Fruit fly (Drosophila melanogaster) whole organism, prepupa: ENCODE measurements around the gene CG5973.
A peak's percentile ranks its signal among the peaks of the same experiment; 100 is the strongest.

Experiments
- CG10631 ChIP-seq: fragments of 200-800 bp; sonication (Bioruptor generic); optimal IDR thresholded peaks from 2 replicates; lab custom pipeline; 2016; ENCODE audit warnings: missing biosample characterization, missing genetic modification characterization
- CG11294 ChIP-seq: fragments of 200-800 bp; sonication (Bioruptor generic); IDR thresholded peaks from 2 replicates; pipeline ENCODE4 v1.3.6; 2022; ENCODE audit warnings: missing biosample characterization, missing genetic modification characterization
- CG11762 ChIP-seq: fragments of 200-800 bp; sonication (Bioruptor generic); optimal IDR thresholded peaks from 3 replicates; lab custom pipeline; 2016; ENCODE audit warnings: missing biosample characterization, missing genetic modification characterization; ENCODE audit not compliant: insufficient read depth
- CG1621 ChIP-seq: fragments of 200-800 bp; sonication (Bioruptor generic); optimal IDR thresholded peaks from 3 replicates; lab custom pipeline; 2018; ENCODE audit warnings: missing biosample characterization, mild to moderate bottlenecking, missing genetic modification characterization
- CG16779 ChIP-seq: fragments of 200-800 bp; sonication (Bioruptor generic); optimal IDR thresholded peaks from 3 replicates; lab custom pipeline; 2017; ENCODE audit warnings: missing biosample characterization, mild to moderate bottlenecking, missing genetic modification characterization
- CG3032 ChIP-seq: fragments of 200-800 bp; optimal IDR thresholded peaks from 2 replicates; lab custom pipeline; 2019; ENCODE audit warnings: missing biosample characterization, mild to moderate bottlenecking, missing genetic modification characterization, moderate library complexity
- CG31627 ChIP-seq: fragments of 200-800 bp; sonication (Bioruptor generic); optimal IDR thresholded peaks from 3 replicates; lab custom pipeline; 2016; ENCODE audit warnings: missing biosample characterization, missing genetic modification characterization
- CG32006 ChIP-seq: fragments of 200-800 bp; sonication (Bioruptor generic); optimal IDR thresholded peaks from 3 replicates; lab custom pipeline; 2017; ENCODE audit warnings: missing biosample characterization, mild to moderate bottlenecking, missing genetic modification characterization
- CG34406 ChIP-seq: fragments of 200-800 bp; sonication (Bioruptor generic); optimal IDR thresholded peaks from 3 replicates; lab custom pipeline; 2016; ENCODE audit warnings: missing biosample characterization, missing genetic modification characterization
- CG3919 ChIP-seq: fragments of 200-800 bp; sonication (Bioruptor generic); optimal IDR thresholded peaks from 3 replicates; lab custom pipeline; 2016; ENCODE audit warnings: missing biosample characterization, missing genetic modification characterization
- CG6163 ChIP-seq: fragments of 200-800 bp; sonication (Bioruptor generic); IDR thresholded peaks from 3 replicates; pipeline ENCODE4 v1.3.6; 2022; ENCODE audit warnings: missing biosample characterization, missing genetic modification characterization
- CG6276 ChIP-seq: fragments of 200-800 bp; sonication (Bioruptor generic); optimal IDR thresholded peaks from 2 replicates; lab custom pipeline; 2017; ENCODE audit warnings: missing biosample characterization, mild to moderate bottlenecking, missing genetic modification characterization
- CG6792 ChIP-seq: fragments of 200-800 bp; sonication (Bioruptor generic); optimal IDR thresholded peaks from 3 replicates; lab custom pipeline; 2016; ENCODE audit warnings: missing biosample characterization, missing genetic modification characterization
- CG6808 ChIP-seq: fragments of 200-800 bp; sonication (Bioruptor generic); optimal IDR thresholded peaks from 3 replicates; lab custom pipeline; 2017; ENCODE audit warnings: missing biosample characterization, missing genetic modification characterization, mild to moderate bottlenecking, moderate library complexity, missing genetic modification reagents
- CG6854 ChIP-seq: fragments of 200-800 bp; sonication (Bioruptor generic); optimal IDR thresholded peaks from 2 replicates; lab custom pipeline; 2017; ENCODE audit warnings: missing biosample characterization, mild to moderate bottlenecking, missing genetic modification characterization
- CG7368 ChIP-seq: fragments of 200-800 bp; sonication (Bioruptor generic); optimal IDR thresholded peaks from 3 replicates; lab custom pipeline; 2016; ENCODE audit warnings: missing biosample characterization, missing genetic modification characterization
- CG8319 ChIP-seq: fragments of 200-800 bp; sonication (Bioruptor generic); optimal IDR thresholded peaks from 3 replicates; lab custom pipeline; 2016; ENCODE audit warnings: missing biosample characterization, missing genetic modification characterization
- CG8632 ChIP-seq: fragments of 200-800 bp; sonication (Bioruptor generic); optimal IDR thresholded peaks from 3 replicates; lab custom pipeline; 2016; ENCODE audit warnings: missing biosample characterization, missing genetic modification characterization
- CG9139 ChIP-seq: fragments of 200-800 bp; sonication (Bioruptor generic); optimal IDR thresholded peaks from 3 replicates; lab custom pipeline; 2017; ENCODE audit warnings: missing biosample characterization, mild to moderate bottlenecking, missing genetic modification characterization
- Eip75B ChIP-seq: fragments of 200-800 bp; sonication (Bioruptor generic); optimal IDR thresholded peaks from 3 replicates; lab custom pipeline; 2016; ENCODE audit warnings: missing biosample characterization, missing genetic modification characterization
- Eip78C ChIP-seq: fragments of 200-800 bp; sonication (Bioruptor generic); peaks from one replicate; lab custom pipeline; 2016; ENCODE audit warnings: missing biosample characterization, missing genetic modification characterization
- Eip93F ChIP-seq: fragments of 200-800 bp; sonication (Bioruptor generic); optimal IDR thresholded peaks from 2 replicates; lab custom pipeline; 2016; ENCODE audit warnings: missing biosample characterization, mild to moderate bottlenecking, missing genetic modification characterization
- Ets21C ChIP-seq: fragments of 200-800 bp; sonication (Bioruptor generic); optimal IDR thresholded peaks from 3 replicates; lab custom pipeline; 2016; ENCODE audit warnings: missing biosample characterization, missing genetic modification characterization
- Ets96B ChIP-seq: fragments of 200-800 bp; optimal IDR thresholded peaks from 2 replicates; lab custom pipeline; 2019; ENCODE audit warnings: missing biosample characterization, mild to moderate bottlenecking, missing genetic modification characterization, moderate library complexity
- Hr38 ChIP-seq: sonication (Bioruptor generic); optimal IDR thresholded peaks from 2 replicates; lab custom pipeline; 2016; ENCODE audit warnings: missing biosample characterization, missing genetic modification characterization
- Hr39 ChIP-seq: fragments of 200-800 bp; sonication (Bioruptor generic); optimal IDR thresholded peaks from 2 replicates; lab custom pipeline; 2016; ENCODE audit warnings: missing biosample characterization, missing genetic modification characterization
- Hr4 ChIP-seq: fragments of 200-800 bp; sonication (Bioruptor generic); optimal IDR thresholded peaks from 3 replicates; lab custom pipeline; 2016; ENCODE audit warnings: missing biosample characterization, missing genetic modification characterization
- Lpt ChIP-seq: fragments of 200-800 bp; sonication (Bioruptor generic); optimal IDR thresholded peaks from 3 replicates; lab custom pipeline; 2016; ENCODE audit warnings: missing biosample characterization, missing genetic modification characterization
- Met ChIP-seq: fragments of 200-800 bp; sonication (Bioruptor generic); optimal IDR thresholded peaks from 3 replicates; lab custom pipeline; 2016; ENCODE audit warnings: missing biosample characterization, missing genetic modification characterization
- OdsH ChIP-seq: fragments of 200-800 bp; sonication (Bioruptor generic); optimal IDR thresholded peaks from 3 replicates; lab custom pipeline; 2016; ENCODE audit warnings: missing biosample characterization, missing genetic modification characterization
- Smox ChIP-seq: fragments of 200-800 bp; sonication (Bioruptor generic); optimal IDR thresholded peaks from 3 replicates; lab custom pipeline; 2016; ENCODE audit warnings: missing biosample characterization, missing genetic modification characterization
- Sox102F ChIP-seq: fragments of 200-800 bp; sonication (Bioruptor generic); optimal IDR thresholded peaks from 2 replicates; lab custom pipeline; 2016; ENCODE audit warnings: missing biosample characterization, mild to moderate bottlenecking, missing genetic modification characterization
- Sox15 ChIP-seq: fragments of 200-800 bp; sonication (Bioruptor generic); optimal IDR thresholded peaks from 3 replicates; lab custom pipeline; 2016; ENCODE audit warnings: missing biosample characterization, missing genetic modification characterization
- achi ChIP-seq: fragments of 200-800 bp; sonication (Bioruptor generic); optimal IDR thresholded peaks from 3 replicates; lab custom pipeline; 2016; ENCODE audit warnings: missing biosample characterization, missing genetic modification characterization
- acj6 ChIP-seq: fragments of 200-800 bp; sonication (Bioruptor generic); optimal IDR thresholded peaks from 3 replicates; lab custom pipeline; 2016; ENCODE audit warnings: missing biosample characterization, missing genetic modification characterization
- cyc ChIP-seq: fragments of 200-800 bp; sonication (Bioruptor generic); optimal IDR thresholded peaks from 3 replicates; lab custom pipeline; 2016; ENCODE audit warnings: missing biosample characterization, missing genetic modification characterization
- dac ChIP-seq: fragments of 200-800 bp; sonication (Bioruptor generic); optimal IDR thresholded peaks from 2 replicates; lab custom pipeline; 2017; ENCODE audit warnings: missing biosample characterization, mild to moderate bottlenecking, missing genetic modification characterization
- dsx ChIP-seq: fragments of 200-800 bp; optimal IDR thresholded peaks from 3 replicates; lab custom pipeline; 2019; ENCODE audit warnings: missing biosample characterization, mild to moderate bottlenecking, missing genetic modification characterization, moderate library complexity; ENCODE audit not compliant: poor library complexity, severe bottlenecking
- esn ChIP-seq: fragments of 200-800 bp; sonication (Bioruptor generic); optimal IDR thresholded peaks from 2 replicates; lab custom pipeline; 2016; ENCODE audit warnings: missing biosample characterization, mild to moderate bottlenecking, missing genetic modification characterization, moderate library complexity
- fd59A ChIP-seq: fragments of 200-800 bp; sonication (Bioruptor generic); optimal IDR thresholded peaks from 2 replicates; lab custom pipeline; 2017; ENCODE audit warnings: missing biosample characterization, mild to moderate bottlenecking, missing genetic modification characterization, missing genetic modification reagents
- fkh ChIP-seq: fragments of 200-800 bp; sonication (Bioruptor generic); optimal IDR thresholded peaks from 3 replicates; lab custom pipeline; 2017; ENCODE audit warnings: missing biosample characterization, mild to moderate bottlenecking, missing genetic modification characterization, moderate library complexity
- lz ChIP-seq: fragments of 200-800 bp; sonication (Bioruptor generic); optimal IDR thresholded peaks from 3 replicates; lab custom pipeline; 2016; ENCODE audit warnings: missing biosample characterization, missing genetic modification characterization
- net ChIP-seq: fragments of 200-800 bp; sonication (Bioruptor generic); optimal IDR thresholded peaks from 3 replicates; lab custom pipeline; 2016; ENCODE audit warnings: missing biosample characterization, missing genetic modification characterization
- pdm3 ChIP-seq: fragments of 200-800 bp; sonication (Bioruptor generic); optimal IDR thresholded peaks from 3 replicates; lab custom pipeline; 2016; ENCODE audit warnings: missing biosample characterization, missing genetic modification characterization
- salr ChIP-seq, 2 experiments: fragments of 200-800 bp; sonication (Bioruptor generic); optimal IDR thresholded peaks; 3 replicates each; lab custom pipeline; 2016 to 2018; ENCODE audit warnings: missing biosample characterization in 2 of 2, missing genetic modification characterization in 2 of 2, mild to moderate bottlenecking in 1 of 2
- spab ChIP-seq: fragments of 200-800 bp; sonication (Bioruptor generic); optimal IDR thresholded peaks from 2 replicates; lab custom pipeline; 2017; ENCODE audit warnings: missing biosample characterization, mild to moderate bottlenecking, missing genetic modification characterization, missing genetic modification reagents
- ss ChIP-seq, 2 experiments: fragments of 200-800 bp; sonication (Bioruptor generic); optimal IDR thresholded peaks; 2 replicates in 1 of 2; 3 replicates in 1 of 2; lab custom pipeline; 2017 to 2018; ENCODE audit warnings: mild to moderate bottlenecking in 2 of 2, missing biosample characterization in 2 of 2, missing genetic modification characterization in 2 of 2, moderate library complexity in 1 of 2
- svp ChIP-seq: fragments of 200-800 bp; sonication (Bioruptor generic); peaks from one replicate; lab custom pipeline; 2016; ENCODE audit warnings: missing biosample characterization, missing genetic modification characterization
- topi ChIP-seq: fragments of 200-800 bp; sonication (Bioruptor generic); optimal IDR thresholded peaks from 3 replicates; lab custom pipeline; 2016; ENCODE audit warnings: missing biosample characterization, missing genetic modification characterization
- vri ChIP-seq: fragments of 200-800 bp; sonication (Bioruptor generic); optimal IDR thresholded peaks from 3 replicates; lab custom pipeline; 2016; ENCODE audit warnings: missing biosample characterization, mild to moderate bottlenecking, missing genetic modification characterization

Gene CG5973

dm6 chr2L:7418148-7418988, 18.9 kb upstream of the CG5973 start:
- peak; percentile 39 for TF ChIP-seq dac
- TF ChIP-seq esn (GFP tag; lab: Kevin White, UChicago), result peak; percentile 91
- peak; percentile 57 for TF ChIP-seq dsx (GFP tag; lab: Kevin White, UChicago)
- TF ChIP-seq fkh (GFP tag; lab: Kevin White, UChicago), result peak; percentile 70
- peak; percentile 65 for TF ChIP-seq CG7368
- TF ChIP-seq CG9139 (GFP tag; lab: Kevin White, UChicago), result peak; percentile 45
- TF ChIP-seq CG16779 (tag; lab: Kevin White, UChicago), result peak; percentile 74
- peak; percentile 98 for TF ChIP-seq svp
- peak; percentile 42 to 74 for TF ChIP-seq salr (GFP tag; optimal IDR thresholded peaks at IDR 0.05; lab: Kevin White, UChicago)
- TF ChIP-seq Hr38 (GFP tag; lab: Kevin White, UChicago), result no peak
- TF ChIP-seq Sox15 (GFP tag; lab: Kevin White, UChicago), result peak; percentile 78
- TF ChIP-seq acj6 (GFP tag; lab: Kevin White, UChicago), result peak; percentile 86
- TF ChIP-seq cyc, result peak; percentile 75
- TF ChIP-seq Sox102F (GFP tag; lab: Kevin White, UChicago), result peak; percentile 80
- TF ChIP-seq ss (GFP tag; optimal IDR thresholded peaks at IDR 0.05; lab: Kevin White, UChicago), result peak; percentile 49 to 81
- peak; percentile 75 for TF ChIP-seq CG3919 (GFP tag; lab: Kevin White, UChicago)
- TF ChIP-seq CG6808, result peak; percentile 53
- peak; percentile 68 for TF ChIP-seq CG6276
- peak; percentile 59; the same call in 1 of the 3 replicates for TF ChIP-seq CG6163
- peak; percentile 65 for TF ChIP-seq pdm3
- TF ChIP-seq OdsH (GFP tag; lab: Kevin White, UChicago), result peak; percentile 85
- peak; percentile 88 for TF ChIP-seq Met (GFP tag; lab: Kevin White, UChicago)
- peak; percentile 77 for TF ChIP-seq CG3032 (tag; lab: Kevin White, UChicago)
- peak; percentile 78 for TF ChIP-seq Hr4 (GFP tag; lab: Kevin White, UChicago)
- peak; percentile 83 for TF ChIP-seq lz (GFP tag; lab: Kevin White, UChicago)
- peak; percentile 87 for TF ChIP-seq CG32006 (GFP tag; lab: Kevin White, UChicago)
- TF ChIP-seq CG11294, result 0 out of 2 replicates have a peak, but pooled peaks have one; percentile 48
- TF ChIP-seq Hr39, result peak; percentile 66
- TF ChIP-seq net (GFP tag; lab: Kevin White, UChicago), result peak; percentile 67
- peak; percentile 52 for TF ChIP-seq Ets21C (GFP tag; lab: Kevin White, UChicago)
- peak; percentile 68 for TF ChIP-seq fd59A (GFP tag; lab: Kevin White, UChicago)
- TF ChIP-seq Eip93F, result peak; percentile 57
- peak; percentile 47 for TF ChIP-seq Lpt (GFP tag; lab: Kevin White, UChicago)
- peak; percentile 80 for TF ChIP-seq Smox (GFP tag; lab: Kevin White, UChicago)
- peak; percentile 62 for TF ChIP-seq Eip75B (GFP tag; lab: Kevin White, UChicago)
- peak; percentile 79 for TF ChIP-seq CG11762 (GFP tag; lab: Kevin White, UChicago)
- peak; percentile 84 for TF ChIP-seq topi (GFP tag; lab: Kevin White, UChicago)
- peak; percentile 87 for TF ChIP-seq CG10631 (GFP tag; lab: Kevin White, UChicago)
- peak; percentile 58 for TF ChIP-seq vri
- TF ChIP-seq CG34406 (GFP tag; lab: Kevin White, UChicago), result peak; percentile 81
- peak; percentile 67 for TF ChIP-seq spab (GFP tag; lab: Kevin White, UChicago)
- TF ChIP-seq Eip78C (GFP tag; lab: Kevin White, UChicago), result peak; percentile 96
- peak; percentile 68 for TF ChIP-seq CG8319 (GFP tag; lab: Kevin White, UChicago)
- peak; percentile 82 for TF ChIP-seq CG6792 (GFP tag; lab: Kevin White, UChicago)
- peak; percentile 85 for TF ChIP-seq Ets96B
- peak; percentile 83 for TF ChIP-seq CG31627 (GFP tag; lab: Kevin White, UChicago)
- TF ChIP-seq CG6854 (GFP tag; lab: Kevin White, UChicago), result peak; percentile 10
- peak; percentile 89 for TF ChIP-seq achi (GFP tag; lab: Kevin White, UChicago)
- peak; percentile 86 for TF ChIP-seq CG8632
- TF ChIP-seq CG1621, result peak; percentile 70
